Fruit fly (Drosophila melanogaster) whole organism, embryonic: ENCODE results near the gene CG13896.

Source experiments
- Blimp-1 ChIP-seq: fragments of 200-800 bp; sonication (Bioruptor generic); optimal IDR thresholded peaks from 3 replicates; lab custom pipeline; 2018; ENCODE audit warnings: missing biosample characterization, missing genetic modification characterization, mild to moderate bottlenecking, moderate library complexity, missing genetic modification reagents
- CG10209 ChIP-seq: fragments of 200-800 bp; sonication (Bioruptor generic); optimal IDR thresholded peaks from 3 replicates; lab custom pipeline; 2017; ENCODE audit warnings: missing biosample characterization, mild to moderate bottlenecking, missing genetic modification characterization, missing genetic modification reagents
- CG10565 ChIP-seq: fragments of 200-800 bp; sonication (Bioruptor generic); optimal IDR thresholded peaks from 3 replicates; lab custom pipeline; 2016; ENCODE audit warnings: missing biosample characterization, mild to moderate bottlenecking, missing genetic modification characterization
- CG11696 ChIP-seq: fragments of 200-800 bp; sonication (Bioruptor generic); IDR thresholded peaks from 2 replicates; pipeline ENCODE4 v1.3.6; 2022; ENCODE audit warnings: missing biosample characterization, missing genetic modification characterization
- CG12071 ChIP-seq: fragments of 200-800 bp; sonication (Bioruptor generic); optimal IDR thresholded peaks from 3 replicates; lab custom pipeline; 2018; ENCODE audit warnings: missing biosample characterization, mild to moderate bottlenecking, missing genetic modification characterization
- CG13624 ChIP-seq: fragments of 200-800 bp; sonication (Bioruptor generic); optimal IDR thresholded peaks from 2 replicates; lab custom pipeline; 2016; ENCODE audit warnings: missing biosample characterization, missing genetic modification characterization
- CG13775 ChIP-seq: fragments of 200-800 bp; sonication (Bioruptor generic); optimal IDR thresholded peaks from 3 replicates; lab custom pipeline; 2017; ENCODE audit warnings: missing biosample characterization, mild to moderate bottlenecking, missing genetic modification characterization
- CG1529 ChIP-seq: fragments of 200-800 bp; sonication (Bioruptor generic); optimal IDR thresholded peaks from 3 replicates; lab custom pipeline; 2018; ENCODE audit warnings: missing biosample characterization, missing genetic modification characterization
- CG1603 ChIP-seq: fragments of 200-800 bp; sonication (Bioruptor generic); optimal IDR thresholded peaks from 2 replicates; lab custom pipeline; 2019; ENCODE audit warnings: missing biosample characterization, mild to moderate bottlenecking, missing genetic modification characterization, moderate library complexity
- CG16813 ChIP-seq: fragments of 200-800 bp; sonication (Bioruptor generic); IDR thresholded peaks from 3 replicates; pipeline ENCODE4 v1.3.6; 2022; ENCODE audit warnings: missing biosample characterization, missing genetic modification characterization; ENCODE audit not compliant: partially characterized antibody
- CG16863 ChIP-seq: fragments of 200-800 bp; sonication (Bioruptor generic); optimal IDR thresholded peaks from 3 replicates; lab custom pipeline; 2016; ENCODE audit warnings: missing biosample characterization, missing genetic modification characterization
- CG17829 ChIP-seq: fragments of 200-800 bp; optimal IDR thresholded peaks from 2 replicates; lab custom pipeline; 2019; ENCODE audit warnings: missing biosample characterization, mild to moderate bottlenecking, missing genetic modification characterization, moderate library complexity
- CG18599 ChIP-seq: fragments of 200-800 bp; sonication (Bioruptor generic); optimal IDR thresholded peaks from 3 replicates; lab custom pipeline; 2017; ENCODE audit warnings: missing biosample characterization, missing genetic modification characterization, mild to moderate bottlenecking, moderate library complexity, missing genetic modification reagents
- CG2199 ChIP-seq: fragments of 200-800 bp; sonication (Bioruptor generic); IDR thresholded peaks from 3 replicates; pipeline ENCODE4 v1.3.6; 2022; ENCODE audit warnings: missing biosample characterization, missing genetic modification characterization
- CG30431 ChIP-seq: fragments of 200-800 bp; sonication (Bioruptor generic); optimal IDR thresholded peaks from 2 replicates; lab custom pipeline; 2017; ENCODE audit warnings: missing biosample characterization, missing genetic modification characterization
- CG3163 ChIP-seq: fragments of 200-800 bp; sonication (Bioruptor generic); optimal IDR thresholded peaks from 3 replicates; lab custom pipeline; 2016; ENCODE audit warnings: missing biosample characterization, missing genetic modification characterization
- CG33557 ChIP-seq: fragments of 200-800 bp; sonication (Bioruptor generic); optimal IDR thresholded peaks from 2 replicates; lab custom pipeline; 2019; ENCODE audit warnings: missing biosample characterization, mild to moderate bottlenecking, missing genetic modification characterization, moderate library complexity
- CG5953 ChIP-seq: fragments of 200-800 bp; sonication (Bioruptor generic); IDR thresholded peaks from 2 replicates; pipeline ENCODE4 v1.3.6; 2022; ENCODE audit warnings: missing biosample characterization, missing genetic modification characterization
- CG7839 ChIP-seq: fragments of 200-800 bp; sonication (Bioruptor generic); optimal IDR thresholded peaks from 3 replicates; lab custom pipeline; 2018; ENCODE audit warnings: missing biosample characterization, mild to moderate bottlenecking, missing genetic modification characterization, moderate library complexity
- CG9727 ChIP-seq: fragments of 200-800 bp; sonication (Bioruptor generic); optimal IDR thresholded peaks from 3 replicates; lab custom pipeline; 2017; ENCODE audit warnings: missing biosample characterization, mild to moderate bottlenecking, missing genetic modification characterization
- CG9817 ChIP-seq: fragments of 200-800 bp; sonication (Bioruptor generic); optimal IDR thresholded peaks from 2 replicates; lab custom pipeline; 2018; ENCODE audit warnings: missing biosample characterization, mild to moderate bottlenecking, missing genetic modification characterization, moderate library complexity
- Dbx ChIP-seq: fragments of 200-800 bp; sonication (Bioruptor generic); IDR thresholded peaks from 3 replicates; pipeline ENCODE4 v1.3.6; 2022; ENCODE audit warnings: missing biosample characterization, missing genetic modification characterization
- Ets97D ChIP-seq: fragments of 200-800 bp; sonication (Bioruptor generic); optimal IDR thresholded peaks from 3 replicates; lab custom pipeline; 2016; ENCODE audit warnings: missing biosample characterization, missing genetic modification characterization
- HLHmδ ChIP-seq: fragments of 200-800 bp; sonication (Bioruptor generic); optimal IDR thresholded peaks from 2 replicates; lab custom pipeline; 2018; ENCODE audit warnings: missing biosample characterization, mild to moderate bottlenecking, missing genetic modification characterization, moderate library complexity
- NfI ChIP-seq: fragments of 200-800 bp; sonication (Bioruptor generic); optimal IDR thresholded peaks from 3 replicates; lab custom pipeline; 2018; ENCODE audit warnings: missing biosample characterization, mild to moderate bottlenecking, missing genetic modification characterization, moderate library complexity
- Side ChIP-seq: fragments of 200-800 bp; sonication (Bioruptor generic); optimal IDR thresholded peaks from 2 replicates; lab custom pipeline; 2016; ENCODE audit warnings: missing biosample characterization, missing genetic modification characterization
- Spps ChIP-seq: fragments of 200-800 bp; sonication (Bioruptor generic); optimal IDR thresholded peaks from 2 replicates; lab custom pipeline; 2018; ENCODE audit warnings: missing biosample characterization, mild to moderate bottlenecking, missing genetic modification characterization
- crp ChIP-seq, 2 experiments: fragments of 200-800 bp; sonication (Bioruptor generic); optimal IDR thresholded peaks; 2 replicates in 1 of 2; 3 replicates in 1 of 2; lab custom pipeline; 2017; ENCODE audit warnings: missing biosample characterization in 2 of 2, missing genetic modification characterization in 2 of 2, mild to moderate bottlenecking in 1 of 2, moderate library complexity in 1 of 2
- da ChIP-seq: fragments of 200-800 bp; sonication (Bioruptor generic); optimal IDR thresholded peaks from 2 replicates; lab custom pipeline; 2016; ENCODE audit warnings: missing biosample characterization, missing genetic modification characterization
- dan ChIP-seq: fragments of 200-800 bp; sonication (Bioruptor generic); IDR thresholded peaks from 2 replicates; pipeline ENCODE4 v1.3.6; 2022; ENCODE audit warnings: missing biosample characterization, missing genetic modification characterization
- en ChIP-seq: fragments of 200-800 bp; sonication (Bioruptor generic); optimal IDR thresholded peaks from 2 replicates; lab custom pipeline; 2016; ENCODE audit warnings: missing biosample characterization, missing genetic modification characterization
- eyg ChIP-seq: fragments of 200-800 bp; sonication (Bioruptor generic); optimal IDR thresholded peaks from 3 replicates; lab custom pipeline; 2016; ENCODE audit warnings: missing biosample characterization, missing genetic modification characterization
- gce ChIP-seq: fragments of 200-800 bp; sonication (Bioruptor generic); IDR thresholded peaks from 3 replicates; pipeline ENCODE4 v1.3.6; 2022; ENCODE audit warnings: missing biosample characterization, missing genetic modification characterization
- gfzf ChIP-seq: fragments of 200-800 bp; sonication (Bioruptor generic); optimal IDR thresholded peaks from 2 replicates; lab custom pipeline; 2016; ENCODE audit warnings: missing biosample characterization, mild to moderate bottlenecking, missing genetic modification characterization, moderate library complexity
- ind ChIP-seq: fragments of 200-800 bp; sonication (Bioruptor generic); optimal IDR thresholded peaks from 3 replicates; lab custom pipeline; 2016; ENCODE audit warnings: missing biosample characterization, missing genetic modification characterization
- jigr1 ChIP-seq: fragments of 200-800 bp; sonication (Bioruptor generic); IDR thresholded peaks from 3 replicates; pipeline ENCODE4 v1.3.6; 2022; ENCODE audit warnings: missing biosample characterization, missing genetic modification characterization
- kah ChIP-seq: fragments of 200-800 bp; sonication (Bioruptor generic); optimal IDR thresholded peaks from 2 replicates; lab custom pipeline; 2018; ENCODE audit warnings: missing biosample characterization, mild to moderate bottlenecking, missing genetic modification characterization
- kay ChIP-seq: fragments of 200-800 bp; sonication (Bioruptor generic); optimal IDR thresholded peaks from 2 replicates; lab custom pipeline; 2016; ENCODE audit warnings: missing biosample characterization, missing genetic modification characterization
- mirr ChIP-seq: fragments of 200-800 bp; sonication (Bioruptor generic); optimal IDR thresholded peaks from 3 replicates; lab custom pipeline; 2018; ENCODE audit warnings: missing biosample characterization, mild to moderate bottlenecking, missing genetic modification characterization
- otp ChIP-seq: fragments of 200-800 bp; sonication (Bioruptor generic); IDR thresholded peaks from 3 replicates; pipeline ENCODE4, ENCODE4 v1.3.6; 2022; ENCODE audit warnings: missing biosample characterization, missing genetic modification characterization
- pfk ChIP-seq: fragments of 200-800 bp; sonication (Bioruptor generic); optimal IDR thresholded peaks from 2 replicates; lab custom pipeline; 2018; ENCODE audit warnings: missing biosample characterization, mild to moderate bottlenecking, missing genetic modification characterization, moderate library complexity
- pita ChIP-seq: fragments of 200-800 bp; sonication (Bioruptor generic); optimal IDR thresholded peaks from 2 replicates; lab custom pipeline; 2017; ENCODE audit warnings: missing biosample characterization, mild to moderate bottlenecking, missing genetic modification characterization
- pnt ChIP-seq: fragments of 200-800 bp; sonication (Bioruptor generic); optimal IDR thresholded peaks from 3 replicates; lab custom pipeline; 2016; ENCODE audit warnings: missing biosample characterization, missing genetic modification characterization
- psq ChIP-seq: fragments of 200-800 bp; sonication (Bioruptor generic); optimal IDR thresholded peaks from 2 replicates; lab custom pipeline; 2017; ENCODE audit warnings: missing biosample characterization, missing genetic modification characterization
- so ChIP-seq: fragments of 200-800 bp; sonication (Bioruptor generic); IDR thresholded peaks from 3 replicates; pipeline ENCODE4 v1.3.6; 2022; ENCODE audit warnings: missing biosample characterization, missing genetic modification characterization
- tna ChIP-seq: fragments of 200-800 bp; sonication (Bioruptor generic); IDR thresholded peaks from 2 replicates; pipeline ENCODE4 v1.3.6; 2022; ENCODE audit warnings: missing biosample characterization, missing genetic modification characterization; ENCODE audit not compliant: partially characterized antibody
- toy ChIP-seq: fragments of 200-800 bp; sonication (Bioruptor generic); IDR thresholded peaks from 2 replicates; pipeline ENCODE4 v1.3.6; 2022; ENCODE audit warnings: missing biosample characterization, missing genetic modification characterization
- trh ChIP-seq: fragments of 200-800 bp; sonication (Bioruptor generic); optimal IDR thresholded peaks from 2 replicates; lab custom pipeline; 2016; ENCODE audit warnings: missing biosample characterization, missing genetic modification characterization
- tup ChIP-seq: fragments of 200-800 bp; sonication (Bioruptor generic); optimal IDR thresholded peaks from 2 replicates; lab custom pipeline; 2016; ENCODE audit warnings: missing biosample characterization, mild to moderate bottlenecking, missing genetic modification characterization, moderate library complexity

Gene CG13896

dm6 chr3L:738523-739356 lies 27.1 kb upstream of the CG13896 start (continued):
- TF ChIP-seq CG13775 = peak; percentile 89
- peak; percentile 79 for TF ChIP-seq CG11696
- TF ChIP-seq pfk (GFP tag; lab: Kevin White, UChicago) = no peak
- TF ChIP-seq Blimp-1 (GFP tag; lab: Kevin White, UChicago) = peak; percentile 94
- peak; percentile 67 for TF ChIP-seq CG12071
- TF ChIP-seq kah (GFP tag; lab: Kevin White, UChicago) = peak; percentile 87
- peak; percentile 48 for TF ChIP-seq CG16863 (GFP tag; lab: Kevin White, UChicago)
- TF ChIP-seq jigr1 (GFP tag; lab: Robert Waterston, UW) = peak; percentile 70; the same call in 2 of the 3 replicates
- peak; percentile 7 for TF ChIP-seq CG3163
- TF ChIP-seq trh (GFP tag; lab: Kevin White, UChicago) = peak; percentile 66
- peak; percentile 63 for TF ChIP-seq CG10565 (GFP tag; lab: Kevin White, UChicago)
- TF ChIP-seq ind (GFP tag; lab: Kevin White, UChicago) = peak; percentile 88
- TF ChIP-seq HLHmδ = no peak
- TF ChIP-seq CG16813 (GFP tag; lab: Robert Waterston, UW) = no peak
- TF ChIP-seq CG9727 = peak; percentile 94
- peak; percentile 48 for TF ChIP-seq CG13624 (GFP tag; lab: Kevin White, UChicago)
- TF ChIP-seq CG2199 (GFP tag; lab: Robert Waterston, UW) = peak; percentile 83
- TF ChIP-seq en = no peak
- TF ChIP-seq so = peak; percentile 86
- TF ChIP-seq Dbx (GFP tag; lab: Robert Waterston, UW) = peak; percentile 86; the same call in 2 of the 3 replicates
- TF ChIP-seq CG1603 (tag; lab: Kevin White, UChicago) = peak; percentile 71
- no peak for TF ChIP-seq eyg (GFP tag; lab: Kevin White, UChicago)
- TF ChIP-seq toy = peak; percentile 67
- no peak for TF ChIP-seq da
- TF ChIP-seq CG5953 = peak; percentile 86
- TF ChIP-seq Side = peak; percentile 11
- peak; percentile 90 for TF ChIP-seq Spps
- TF ChIP-seq CG33557 (GFP tag; lab: Kevin White, UChicago) = peak; percentile 95
- TF ChIP-seq otp (GFP tag; lab: Robert Waterston, UW) = peak; percentile 90
- peak; percentile 82 for TF ChIP-seq NfI (GFP tag; lab: Kevin White, UChicago)
- TF ChIP-seq CG1529 = peak; percentile 88
- TF ChIP-seq psq = peak; percentile 73
- TF ChIP-seq Ets97D = peak; percentile 1
- TF ChIP-seq CG7839 (tag; lab: Kevin White, UChicago) = peak; percentile 94
- peak; percentile 39 for TF ChIP-seq pnt (GFP tag; lab: Kevin White, UChicago)
- peak; percentile 91 for TF ChIP-seq CG10209 (GFP tag; lab: Kevin White, UChicago)
- peak; percentile 17 for TF ChIP-seq tup (GFP tag; lab: Kevin White, UChicago)
- no peak for TF ChIP-seq tna (GFP tag; lab: Robert Waterston, UW)
- TF ChIP-seq kay (GFP tag; lab: Kevin White, UChicago) = peak; percentile 79
- TF ChIP-seq crp (GFP tag; optimal IDR thresholded peaks at IDR 0.05; lab: Kevin White, UChicago) = peak in 1 of 2 experiments; percentile 50
- TF ChIP-seq pita (GFP tag; lab: Kevin White, UChicago) = no peak
- TF ChIP-seq gce (GFP tag; lab: Robert Waterston, UW) = peak; percentile 90
- peak; percentile 92 for TF ChIP-seq CG18599
- TF ChIP-seq CG17829 (tag; lab: Kevin White, UChicago) = peak; percentile 96
- peak; percentile 82 for TF ChIP-seq CG9817 (tag; lab: Kevin White, UChicago)
- peak; percentile 80 for TF ChIP-seq CG30431 (GFP tag; lab: Kevin White, UChicago)
- TF ChIP-seq dan = peak; percentile 58
- TF ChIP-seq gfzf (GFP tag; lab: Kevin White, UChicago) = no peak
- TF ChIP-seq mirr (GFP tag; lab: Kevin White, UChicago) = no peak
